Fruit fly (Drosophila melanogaster) whole organism, embryonic: ENCODE results near the gene CG10959.
A peak's percentile ranks its signal among the peaks of the same experiment; 100 is the strongest.

Source experiments
- Aef1 ChIP-seq: fragments of 200-800 bp; sonication (Bioruptor generic); IDR thresholded peaks from 3 replicates; pipeline ENCODE4 v1.3.6; 2022; ENCODE audit warnings: missing biosample characterization, missing genetic modification characterization
- Atf3 ChIP-seq: fragments of 200-800 bp; sonication (Bioruptor generic); optimal IDR thresholded peaks from 3 replicates; lab custom pipeline; 2016; ENCODE audit warnings: missing biosample characterization, missing genetic modification characterization
- Awh ChIP-seq: fragments of 200-800 bp; sonication (Bioruptor generic); IDR thresholded peaks from 2 replicates; pipeline ENCODE4, ENCODE4 v1.3.6; 2022; ENCODE audit warnings: missing biosample characterization, missing genetic modification characterization
- CG10209 ChIP-seq: fragments of 200-800 bp; sonication (Bioruptor generic); optimal IDR thresholded peaks from 3 replicates; lab custom pipeline; 2017; ENCODE audit warnings: missing biosample characterization, mild to moderate bottlenecking, missing genetic modification characterization, missing genetic modification reagents
- CG11504 ChIP-seq: fragments of 200-800 bp; sonication (Bioruptor generic); optimal IDR thresholded peaks from 3 replicates; lab custom pipeline; 2019; ENCODE audit warnings: missing biosample characterization, mild to moderate bottlenecking, missing genetic modification characterization, moderate library complexity
- CG1233 ChIP-seq: fragments of 200-800 bp; sonication (Bioruptor generic); optimal IDR thresholded peaks from 4 replicates; lab custom pipeline; 2018; ENCODE audit warnings: missing biosample characterization, mild to moderate bottlenecking, missing genetic modification characterization
- CG13624 ChIP-seq: fragments of 200-800 bp; sonication (Bioruptor generic); optimal IDR thresholded peaks from 2 replicates; lab custom pipeline; 2016; ENCODE audit warnings: missing biosample characterization, missing genetic modification characterization
- CG13894 ChIP-seq: fragments of 200-800 bp; sonication (Bioruptor generic); optimal IDR thresholded peaks from 3 replicates; lab custom pipeline; 2018; ENCODE audit warnings: missing biosample characterization, mild to moderate bottlenecking, missing genetic modification characterization, moderate library complexity
- CG14667 ChIP-seq: fragments of 200-800 bp; sonication (Bioruptor generic); IDR thresholded peaks from 2 replicates; pipeline ENCODE4 v1.3.6; 2022; ENCODE audit warnings: missing biosample characterization, missing genetic modification characterization
- CG15601 ChIP-seq: fragments of 200-800 bp; sonication (Bioruptor generic); optimal IDR thresholded peaks from 3 replicates; lab custom pipeline; 2019; ENCODE audit warnings: missing biosample characterization, mild to moderate bottlenecking, missing genetic modification characterization, moderate library complexity
- CG15696 ChIP-seq: fragments of 200-800 bp; sonication (Bioruptor generic); optimal IDR thresholded peaks from 2 replicates; lab custom pipeline; 2019; ENCODE audit warnings: missing biosample characterization, mild to moderate bottlenecking, missing genetic modification characterization, moderate library complexity
- CG1603 ChIP-seq: fragments of 200-800 bp; sonication (Bioruptor generic); optimal IDR thresholded peaks from 2 replicates; lab custom pipeline; 2019; ENCODE audit warnings: missing biosample characterization, mild to moderate bottlenecking, missing genetic modification characterization, moderate library complexity
- CG1792 ChIP-seq: fragments of 200-800 bp; sonication (Bioruptor generic); optimal IDR thresholded peaks from 2 replicates; lab custom pipeline; 2016; ENCODE audit warnings: missing biosample characterization, missing genetic modification characterization
- CG18262 ChIP-seq: fragments of 200-800 bp; optimal IDR thresholded peaks from 3 replicates; lab custom pipeline; 2019; ENCODE audit warnings: missing biosample characterization, mild to moderate bottlenecking, missing genetic modification characterization, moderate library complexity
- CG2875 ChIP-seq: fragments of 200-800 bp; sonication (Bioruptor generic); optimal IDR thresholded peaks from 2 replicates; lab custom pipeline; 2017; ENCODE audit warnings: missing biosample characterization, mild to moderate bottlenecking, missing genetic modification characterization, missing genetic modification reagents
- CG32532 ChIP-seq: fragments of 200-800 bp; sonication (Bioruptor generic); IDR thresholded peaks from 2 replicates; pipeline ENCODE4 v1.3.6; 2022; ENCODE audit warnings: missing biosample characterization, missing genetic modification characterization
- CG32772 ChIP-seq: fragments of 200-800 bp; sonication (Bioruptor generic); IDR thresholded peaks from 2 replicates; pipeline ENCODE4 v1.3.6; 2022; ENCODE audit warnings: missing biosample characterization, missing genetic modification characterization
- CG34376 ChIP-seq: fragments of 200-800 bp; sonication (Bioruptor generic); optimal IDR thresholded peaks from 2 replicates; lab custom pipeline; 2018; ENCODE audit warnings: missing biosample characterization, mild to moderate bottlenecking, missing genetic modification characterization
- CG7556 ChIP-seq: fragments of 200-800 bp; sonication (Bioruptor generic); optimal IDR thresholded peaks from 2 replicates; lab custom pipeline; 2017; ENCODE audit warnings: missing biosample characterization, mild to moderate bottlenecking, missing genetic modification characterization
- CG8944 ChIP-seq: fragments of 200-800 bp; sonication (Bioruptor generic); optimal IDR thresholded peaks from 3 replicates; lab custom pipeline; 2016; ENCODE audit warnings: missing biosample characterization, missing genetic modification characterization
- CG9215 ChIP-seq: fragments of 200-800 bp; sonication (Bioruptor generic); IDR thresholded peaks from 2 replicates; pipeline ENCODE4 v1.3.6; 2022; ENCODE audit warnings: missing biosample characterization, missing genetic modification characterization
- D19B ChIP-seq: fragments of 200-800 bp; sonication (Bioruptor generic); optimal IDR thresholded peaks from 2 replicates; lab custom pipeline; 2017; ENCODE audit warnings: missing biosample characterization, mild to moderate bottlenecking, missing genetic modification characterization
- Dek ChIP-seq: fragments of 200-800 bp; sonication (Bioruptor generic); optimal IDR thresholded peaks from 3 replicates; lab custom pipeline; 2019; ENCODE audit warnings: missing biosample characterization, mild to moderate bottlenecking, missing genetic modification characterization, moderate library complexity
- Dfd ChIP-seq, 2 experiments: fragments of >200 bp; optimal IDR thresholded peaks; 2 replicates each; lab custom pipeline; 2017; ENCODE audit warnings: missing biosample characterization in 2 of 2, missing genetic modification characterization in 2 of 2
- Dll ChIP-seq: fragments of 200-800 bp; sonication (Bioruptor generic); IDR thresholded peaks from 4 replicates; pipeline ENCODE4 v1.3.6; 2022; ENCODE audit warnings: missing biosample characterization, missing genetic modification characterization; ENCODE audit not compliant: partially characterized antibody
- Drgx ChIP-seq: fragments of 200-800 bp; sonication (Bioruptor generic); IDR thresholded peaks from 2 replicates; pipeline ENCODE4 v1.3.6; 2022; ENCODE audit warnings: missing biosample characterization, missing genetic modification characterization
- ERR ChIP-seq: fragments of 200-800 bp; sonication (Bioruptor generic); optimal IDR thresholded peaks from 2 replicates; lab custom pipeline; 2016; ENCODE audit warnings: missing biosample characterization, missing genetic modification characterization
- MBD-R2 ChIP-seq: fragments of 200-800 bp; sonication (Bioruptor generic); IDR thresholded peaks from 2 replicates; pipeline ENCODE4 v1.3.6; 2022; ENCODE audit warnings: missing biosample characterization, missing genetic modification characterization
- Mad ChIP-seq: fragments of 200-800 bp; sonication (Bioruptor generic); optimal IDR thresholded peaks from 2 replicates; lab custom pipeline; 2016; ENCODE audit warnings: missing biosample characterization, missing genetic modification characterization
- NC2α ChIP-seq: fragments of 200-800 bp; sonication (Bioruptor generic); optimal IDR thresholded peaks from 2 replicates; lab custom pipeline; 2016; ENCODE audit warnings: missing biosample characterization, missing genetic modification characterization
- Nf-YA ChIP-seq: fragments of 200-800 bp; sonication (Bioruptor generic); IDR thresholded peaks from 2 replicates; pipeline ENCODE4 v1.3.6; 2022; ENCODE audit warnings: missing biosample characterization, missing genetic modification characterization
- Side ChIP-seq: fragments of 200-800 bp; sonication (Bioruptor generic); optimal IDR thresholded peaks from 2 replicates; lab custom pipeline; 2016; ENCODE audit warnings: missing biosample characterization, missing genetic modification characterization
- Sin3A ChIP-seq: fragments of >200 bp; optimal IDR thresholded peaks from 2 replicates; lab custom pipeline; 2018
- Ssrp ChIP-seq: fragments of 200-800 bp; sonication (Bioruptor generic); optimal IDR thresholded peaks from 2 replicates; lab custom pipeline; 2018; ENCODE audit warnings: missing biosample characterization, mild to moderate bottlenecking, missing genetic modification characterization, moderate library complexity
- TFAM ChIP-seq: fragments of 200-800 bp; sonication (Bioruptor generic); optimal IDR thresholded peaks from 2 replicates; lab custom pipeline; 2017; ENCODE audit warnings: missing biosample characterization, missing genetic modification characterization, inconsistent platforms
- al ChIP-seq: fragments of 200-800 bp; sonication (Bioruptor generic); IDR thresholded peaks from 2 replicates; pipeline ENCODE4 v1.3.6; 2022; ENCODE audit warnings: missing biosample characterization, missing genetic modification characterization
- ara ChIP-seq: fragments of 200-800 bp; sonication (Bioruptor generic); IDR thresholded peaks from 2 replicates; pipeline ENCODE4 v1.3.6; 2022; ENCODE audit warnings: missing biosample characterization, missing genetic modification characterization
- cato ChIP-seq: fragments of 200-800 bp; sonication (Bioruptor generic); optimal IDR thresholded peaks from 2 replicates; lab custom pipeline; 2016; ENCODE audit warnings: missing biosample characterization, missing genetic modification characterization, borderline replicate concordance
- chn ChIP-seq: fragments of 200-800 bp; sonication (Bioruptor generic); optimal IDR thresholded peaks from 2 replicates; lab custom pipeline; 2016; ENCODE audit warnings: missing biosample characterization, missing genetic modification characterization
- corto ChIP-seq: fragments of 200-800 bp; sonication (Bioruptor generic); optimal IDR thresholded peaks from 2 replicates; lab custom pipeline; 2016; ENCODE audit warnings: missing biosample characterization, mild to moderate bottlenecking, missing genetic modification characterization, moderate library complexity
- da ChIP-seq: fragments of 200-800 bp; sonication (Bioruptor generic); optimal IDR thresholded peaks from 2 replicates; lab custom pipeline; 2016; ENCODE audit warnings: missing biosample characterization, missing genetic modification characterization
- dati ChIP-seq: fragments of 200-800 bp; sonication (Bioruptor generic); IDR thresholded peaks from 2 replicates; pipeline ENCODE4 v1.3.6; 2022; ENCODE audit warnings: missing biosample characterization, missing genetic modification characterization
- dimm ChIP-seq: fragments of 200-800 bp; sonication (Bioruptor generic); IDR thresholded peaks from 2 replicates; pipeline ENCODE4 v1.3.6; 2022; ENCODE audit warnings: missing biosample characterization, missing genetic modification characterization
- kni ChIP-seq: fragments of 200-800 bp; sonication (Bioruptor generic); optimal IDR thresholded peaks from 3 replicates; lab custom pipeline; 2017; ENCODE audit warnings: mild to moderate bottlenecking, missing biosample characterization, missing genetic modification reagents, missing genetic modification characterization
- lmd ChIP-seq: fragments of 200-800 bp; sonication (Bioruptor generic); IDR thresholded peaks from 2 replicates; pipeline ENCODE4 v1.3.6; 2022; ENCODE audit warnings: missing biosample characterization, missing genetic modification characterization
- maf-S ChIP-seq: fragments of 200-800 bp; sonication (Bioruptor generic); optimal IDR thresholded peaks from 2 replicates; lab custom pipeline; 2016; ENCODE audit warnings: missing biosample characterization, missing genetic modification characterization
- peb ChIP-seq: fragments of 200-800 bp; sonication (Bioruptor generic); IDR thresholded peaks from 2 replicates; pipeline ENCODE4 v1.3.6; 2022; ENCODE audit warnings: missing biosample characterization, missing genetic modification characterization
- sima ChIP-seq: fragments of 200-800 bp; sonication (Bioruptor generic); optimal IDR thresholded peaks from 2 replicates; lab custom pipeline; 2016; ENCODE audit warnings: missing biosample characterization, missing genetic modification characterization
- sqz ChIP-seq: fragments of 200-800 bp; sonication (Bioruptor generic); optimal IDR thresholded peaks from 3 replicates; lab custom pipeline; 2018; ENCODE audit warnings: missing biosample characterization, mild to moderate bottlenecking, missing genetic modification characterization
- tup ChIP-seq: fragments of 200-800 bp; sonication (Bioruptor generic); optimal IDR thresholded peaks from 2 replicates; lab custom pipeline; 2016; ENCODE audit warnings: missing biosample characterization, mild to moderate bottlenecking, missing genetic modification characterization, moderate library complexity
- tx ChIP-seq: fragments of 200-800 bp; sonication (Bioruptor generic); optimal IDR thresholded peaks from 2 replicates; lab custom pipeline; 2016; ENCODE audit warnings: missing biosample characterization, missing genetic modification characterization
- vfl ChIP-seq: fragments of 200-800 bp; sonication (Bioruptor generic); optimal IDR thresholded peaks from 2 replicates; lab custom pipeline; 2016; ENCODE audit warnings: missing biosample characterization, missing genetic modification characterization

The CG10959 gene

dm6 chrX:8115717-8116311, 32.8 kb upstream of the CG10959 start, which contains the start of gene Gclc (continued):
- no peak for TF ChIP-seq chn (GFP tag; lab: Kevin White, UChicago)
- no peak for TF ChIP-seq tx (GFP tag; lab: Kevin White, UChicago)
- TF ChIP-seq dimm (GFP tag; lab: Robert Waterston, UW) = no peak
- no peak for TF ChIP-seq Awh
- TF ChIP-seq sqz (GFP tag; lab: Kevin White, UChicago) = no peak
- TF ChIP-seq Dek = no peak
- TF ChIP-seq da (GFP tag; lab: Kevin White, UChicago) = no peak
- no peak for TF ChIP-seq ara (GFP tag; lab: Robert Waterston, UW)
- peak; percentile 42 for TF ChIP-seq CG1603 (tag; lab: Kevin White, UChicago)
- no peak for TF ChIP-seq CG11504
- TF ChIP-seq Dfd (GFP tag; optimal IDR thresholded peaks at IDR 0.05; lab: Kevin White, UChicago) = no peak
- TF ChIP-seq tup = no peak
- no peak for TF ChIP-seq CG14667
- peak; percentile 50; the same call in 1 of the 4 replicates for TF ChIP-seq Dll (GFP tag; lab: Robert Waterston, UW)
- no peak for TF ChIP-seq CG9215
- TF ChIP-seq CG13894 (tag; lab: Kevin White, UChicago) = peak; percentile 31
- no peak for TF ChIP-seq corto (GFP tag; lab: Kevin White, UChicago)
- no peak for TF ChIP-seq Sin3A
- no peak for TF ChIP-seq CG15696 (tag; lab: Kevin White, UChicago)
- TF ChIP-seq NC2α = no peak
- TF ChIP-seq vfl = no peak
- no peak for TF ChIP-seq CG13624 (GFP tag; lab: Kevin White, UChicago)
- TF ChIP-seq Mad (GFP tag; lab: Kevin White, UChicago) = no peak
- TF ChIP-seq CG32772 = no peak
- TF ChIP-seq CG10209 (GFP tag; lab: Kevin White, UChicago) = no peak
- TF ChIP-seq MBD-R2 (GFP tag; lab: Robert Waterston, UW) = no peak; the same call in 1 of the 2 replicates
- no peak for TF ChIP-seq dati
- TF ChIP-seq CG1792 = no peak
- no peak for TF ChIP-seq CG1233 (GFP tag; lab: Kevin White, UChicago)
- TF ChIP-seq Nf-YA (GFP tag; lab: Robert Waterston, UW) = no peak
- no peak for TF ChIP-seq CG7556 (GFP tag; lab: Kevin White, UChicago)
- no peak for TF ChIP-seq Ssrp (tag; lab: Kevin White, UChicago)
- no peak for TF ChIP-seq al (GFP tag; lab: Robert Waterston, UW)
- TF ChIP-seq peb (GFP tag; lab: Robert Waterston, UW) = no peak
- TF ChIP-seq cato (GFP tag; lab: Kevin White, UChicago) = no peak
- TF ChIP-seq lmd (GFP tag; lab: Robert Waterston, UW) = no peak
- TF ChIP-seq Atf3 (GFP tag; lab: Kevin White, UChicago) = no peak
- no peak for TF ChIP-seq sima (GFP tag; lab: Kevin White, UChicago)
- TF ChIP-seq Side (GFP tag; lab: Kevin White, UChicago) = no peak
- no peak for TF ChIP-seq Drgx (GFP tag; lab: Robert Waterston, UW)
- TF ChIP-seq Aef1 = no peak
- TF ChIP-seq CG15601 (tag; lab: Kevin White, UChicago) = no peak
- no peak for TF ChIP-seq ERR
- TF ChIP-seq TFAM = no peak
- TF ChIP-seq CG8944 (GFP tag; lab: Kevin White, UChicago) = no peak
- TF ChIP-seq kni (GFP tag; lab: Kevin White, UChicago) = no peak
- TF ChIP-seq CG2875 (GFP tag; lab: Kevin White, UChicago) = no peak
- no peak for TF ChIP-seq CG32532 (GFP tag; lab: Robert Waterston, UW)
- peak; percentile 41 for TF ChIP-seq CG34376 (GFP tag; lab: Kevin White, UChicago)
- peak; percentile 3 for TF ChIP-seq D19B (GFP tag; lab: Kevin White, UChicago)
- no peak for TF ChIP-seq maf-S (GFP tag; lab: Kevin White, UChicago)
- TF ChIP-seq CG18262 (tag; lab: Kevin White, UChicago) = no peak
